Worm (Caenorhabditis elegans) whole organism, L3 larva: ENCODE data around the gene clh-2.

ENCODE experiments used
- R02D3.7 ChIP-seq: fragments of 150-350 bp; optimal IDR thresholded peaks from 2 replicates; lab custom pipeline; 2014; ENCODE audit warnings: missing biosample characterization, missing genetic modification characterization
- ZK546.5 ChIP-seq: sonication (generic microtip); optimal IDR thresholded peaks from 2 replicates; lab custom pipeline; 2017; ENCODE audit warnings: missing biosample characterization, missing genetic modification characterization
- aly-2 ChIP-seq: fragments of 150-350 bp; optimal IDR thresholded peaks from 2 replicates; lab custom pipeline; 2014; ENCODE audit warnings: missing biosample characterization, missing genetic modification characterization
- ama-1 ChIP-seq: fragments of 150-350 bp; optimal IDR thresholded peaks from 2 replicates; lab custom pipeline; 2018
- ceh-16 ChIP-seq: sonication (generic microtip); optimal IDR thresholded peaks from 2 replicates; lab custom pipeline; 2017; ENCODE audit warnings: missing biosample characterization, missing genetic modification characterization
- ceh-28 ChIP-seq: fragments of 150-350 bp; optimal IDR thresholded peaks from 2 replicates; lab custom pipeline; 2014; ENCODE audit warnings: missing biosample characterization, missing genetic modification reagents, missing genetic modification characterization
- ceh-82 ChIP-seq: fragments of 150-350 bp; optimal IDR thresholded peaks from 2 replicates; lab custom pipeline; 2014; ENCODE audit warnings: missing biosample characterization, missing genetic modification characterization
- ceh-9 ChIP-seq: sonication (generic microtip); optimal IDR thresholded peaks from 2 replicates; lab custom pipeline; 2018; ENCODE audit warnings: missing biosample characterization, missing genetic modification characterization
- daf-12 ChIP-seq: fragments of 150-350 bp; optimal IDR thresholded peaks from 2 replicates; lab custom pipeline; 2014; ENCODE audit warnings: missing biosample characterization, missing genetic modification reagents, missing genetic modification characterization
- egl-27 ChIP-seq: sonication (generic microtip); optimal IDR thresholded peaks from 4 replicates; lab custom pipeline; 2017; ENCODE audit warnings: missing biosample characterization, missing genetic modification reagents, missing genetic modification characterization
- egl-5 ChIP-seq: fragments of 150-350 bp; optimal IDR thresholded peaks from 2 replicates; lab custom pipeline; 2017; ENCODE audit warnings: missing biosample characterization, missing genetic modification reagents, missing genetic modification characterization, inconsistent platforms
- elt-1 ChIP-seq: fragments of 150-350 bp; optimal IDR thresholded peaks from 2 replicates; lab custom pipeline; 2014; ENCODE audit warnings: missing biosample characterization, missing genetic modification characterization
- elt-2 ChIP-seq: sonication (generic microtip); optimal IDR thresholded peaks from 2 replicates; lab custom pipeline; 2016; ENCODE audit warnings: missing genetic modification reagents, mild to moderate bottlenecking, missing genetic modification characterization, missing compliant biosample characterization
- elt-3 ChIP-seq, 3 experiments: fragments of 150-350 bp in 1 of 3; sonication (generic microtip) in 2 of 3; optimal IDR thresholded peaks; 2 replicates in 2 of 3; 4 replicates in 1 of 3; lab custom pipeline; 2014 to 2017; ENCODE audit warnings: missing biosample characterization in 3 of 3, missing genetic modification characterization in 3 of 3
- eor-1 ChIP-seq, 2 experiments: fragments of 150-350 bp; optimal IDR thresholded peaks; 2 replicates each; lab custom pipeline; 2014 to 2018; ENCODE audit warnings: missing biosample characterization in 2 of 2, missing genetic modification characterization in 2 of 2
- fkh-10 ChIP-seq: sonication (generic microtip); optimal IDR thresholded peaks from 2 replicates; lab custom pipeline; 2017; ENCODE audit warnings: missing biosample characterization, missing genetic modification reagents, missing genetic modification characterization
- fkh-2 ChIP-seq: fragments of 150-350 bp; optimal IDR thresholded peaks from 2 replicates; lab custom pipeline; 2014; ENCODE audit warnings: missing biosample characterization, missing genetic modification reagents, missing genetic modification characterization
- fos-1 ChIP-seq: fragments of 150-350 bp; optimal IDR thresholded peaks from 2 replicates; lab custom pipeline; 2014; ENCODE audit warnings: missing biosample characterization, missing genetic modification characterization
- hmg-11 ChIP-seq: sonication (generic microtip); optimal IDR thresholded peaks from 2 replicates; lab custom pipeline; 2016; ENCODE audit warnings: missing genetic modification characterization, missing compliant biosample characterization
- jun-1 ChIP-seq: fragments of 150-350 bp; optimal IDR thresholded peaks from 2 replicates; lab custom pipeline; 2014; ENCODE audit warnings: missing biosample characterization, missing genetic modification reagents, missing genetic modification characterization
- lin-15B ChIP-seq: fragments of 150-350 bp; optimal IDR thresholded peaks from 2 replicates; lab custom pipeline; 2014; ENCODE audit warnings: missing biosample characterization, missing genetic modification characterization
- lin-39 ChIP-seq: fragments of 150-350 bp; optimal IDR thresholded peaks from 2 replicates; lab custom pipeline; 2018; ENCODE audit warnings: missing biosample characterization, missing genetic modification reagents, missing genetic modification characterization
- lsy-12 ChIP-seq: sonication (generic microtip); optimal IDR thresholded peaks from 2 replicates; lab custom pipeline; 2016; ENCODE audit warnings: mild to moderate bottlenecking, missing genetic modification characterization, missing compliant biosample characterization
- mdl-1 ChIP-seq: fragments of 150-350 bp; optimal IDR thresholded peaks from 2 replicates; lab custom pipeline; 2014; ENCODE audit warnings: missing biosample characterization, missing genetic modification characterization
- mml-1 ChIP-seq: fragments of 150-350 bp; sonication (generic microtip); optimal IDR thresholded peaks from 3 replicates; lab custom pipeline; 2014; ENCODE audit warnings: missing biosample characterization, missing genetic modification characterization
- nfya-1 ChIP-seq: sonication (generic microtip); optimal IDR thresholded peaks from 2 replicates; lab custom pipeline; 2017; ENCODE audit warnings: missing genetic modification characterization, mild to moderate bottlenecking, missing compliant biosample characterization, antibody characterized with exemption, moderate library complexity; ENCODE audit not compliant: insufficient read depth
- nhr-11 ChIP-seq: fragments of 150-350 bp; optimal IDR thresholded peaks from 2 replicates; lab custom pipeline; 2014; ENCODE audit warnings: missing biosample characterization, missing genetic modification characterization
- nhr-12 ChIP-seq: fragments of 150-350 bp; optimal IDR thresholded peaks from 2 replicates; lab custom pipeline; 2014; ENCODE audit warnings: missing biosample characterization, missing genetic modification characterization
- nhr-23 ChIP-seq: fragments of 150-350 bp; optimal IDR thresholded peaks from 2 replicates; lab custom pipeline; 2014; ENCODE audit warnings: missing biosample characterization, missing genetic modification reagents, missing genetic modification characterization
- nhr-237 ChIP-seq: fragments of 150-350 bp; optimal IDR thresholded peaks from 2 replicates; lab custom pipeline; 2014; ENCODE audit warnings: missing biosample characterization, missing genetic modification characterization
- nhr-25 ChIP-seq: sonication (generic microtip); optimal IDR thresholded peaks from 2 replicates; lab custom pipeline; 2017; ENCODE audit warnings: missing biosample characterization, missing genetic modification characterization
- nhr-28 ChIP-seq: fragments of 150-350 bp; optimal IDR thresholded peaks from 2 replicates; lab custom pipeline; 2014; ENCODE audit warnings: missing biosample characterization, missing genetic modification characterization
- nhr-43 ChIP-seq: sonication (generic microtip); optimal IDR thresholded peaks from 2 replicates; lab custom pipeline; 2016; ENCODE audit warnings: mild to moderate bottlenecking, missing genetic modification characterization, missing compliant biosample characterization; ENCODE audit not compliant: poor library complexity, severe bottlenecking
- nhr-67 ChIP-seq: fragments of 150-350 bp; optimal IDR thresholded peaks from 2 replicates; lab custom pipeline; 2014; ENCODE audit warnings: missing biosample characterization, missing genetic modification characterization
- nhr-76 ChIP-seq: fragments of 150-350 bp; sonication (generic microtip); optimal IDR thresholded peaks from 5 replicates; lab custom pipeline; 2014; ENCODE audit warnings: missing biosample characterization, missing genetic modification characterization
- nhr-77 ChIP-seq: fragments of 150-350 bp; optimal IDR thresholded peaks from 2 replicates; lab custom pipeline; 2014; ENCODE audit warnings: missing biosample characterization, missing genetic modification characterization
- pha-4 ChIP-seq: fragments of 150-350 bp; optimal IDR thresholded peaks from 2 replicates; lab custom pipeline; 2014; ENCODE audit warnings: missing biosample characterization, missing genetic modification reagents, missing genetic modification characterization
- pqm-1 ChIP-seq: fragments of 150-350 bp; optimal IDR thresholded peaks from 2 replicates; lab custom pipeline; 2017; ENCODE audit warnings: missing biosample characterization, missing genetic modification characterization, inconsistent platforms
- sea-2 ChIP-seq: fragments of 150-350 bp; sonication (generic microtip); optimal IDR thresholded peaks from 4 replicates; lab custom pipeline; 2014; ENCODE audit warnings: missing biosample characterization, missing genetic modification reagents, missing genetic modification characterization
- skn-1 ChIP-seq: fragments of 150-350 bp; optimal IDR thresholded peaks from 2 replicates; lab custom pipeline; 2014; ENCODE audit warnings: missing biosample characterization, missing genetic modification characterization
- snpc-4 ChIP-seq: fragments of 150-350 bp; optimal IDR thresholded peaks from 2 replicates; lab custom pipeline; 2014; ENCODE audit warnings: missing biosample characterization, missing genetic modification characterization
- tbx-2 ChIP-seq: sonication (generic microtip); optimal IDR thresholded peaks from 2 replicates; lab custom pipeline; 2016; ENCODE audit warnings: mild to moderate bottlenecking, missing genetic modification characterization, missing compliant biosample characterization
- unc-39 ChIP-seq: sonication (generic microtip); optimal IDR thresholded peaks from 4 replicates; lab custom pipeline; 2017; ENCODE audit warnings: missing biosample characterization, missing genetic modification characterization
- unc-62 ChIP-seq: fragments of 150-350 bp; sonication (generic microtip); optimal IDR thresholded peaks from 4 replicates; lab custom pipeline; 2014; ENCODE audit warnings: missing biosample characterization, missing genetic modification reagents, missing genetic modification characterization
- zag-1 ChIP-seq: fragments of 150-350 bp; optimal IDR thresholded peaks from 2 replicates; lab custom pipeline; 2014; ENCODE audit warnings: missing biosample characterization, missing genetic modification characterization
- ztf-11 ChIP-seq: fragments of 150-350 bp; optimal IDR thresholded peaks from 2 replicates; lab custom pipeline; 2014; ENCODE audit warnings: missing biosample characterization, missing genetic modification characterization
- ztf-4 ChIP-seq: fragments of 150-350 bp; optimal IDR thresholded peaks from 2 replicates; lab custom pipeline; 2014; ENCODE audit warnings: missing biosample characterization, missing genetic modification characterization

Gene clh-2

DNA sequence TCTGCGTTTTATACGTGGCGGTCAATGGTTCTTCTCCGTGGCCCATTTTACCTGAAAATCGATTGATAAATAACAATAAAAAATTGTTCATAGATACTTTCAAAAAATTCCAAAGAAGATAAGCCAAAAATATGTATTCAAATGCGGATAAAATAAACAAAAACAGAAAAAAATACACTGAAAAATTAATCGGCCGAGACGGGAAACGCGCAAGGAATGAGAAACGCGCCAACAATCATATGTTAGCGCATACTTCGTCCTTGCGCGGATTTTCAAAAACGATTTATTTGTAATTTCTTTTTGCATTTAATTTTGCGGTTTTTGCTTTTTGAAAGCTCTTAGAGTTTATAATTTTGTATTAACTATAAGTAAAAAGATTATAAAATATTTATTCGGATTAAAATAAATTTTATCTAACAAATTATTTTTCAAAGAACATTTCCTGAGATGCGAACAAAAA, 6.1 kb upstream of the clh-2 start, which contains the start of gene nduf-11:
TSS of gene nduf-11 (minus strand) at position 51 of the 460 bp plus-strand sequence.
- no peak for TF ChIP-seq mdl-1
- TF ChIP-seq nhr-43 (tag; lab: Kevin White, UChicago), result peak; percentile 84
- TF ChIP-seq snpc-4, result peak; percentile 86
- peak; percentile 89 for TF ChIP-seq lin-15B
- peak; percentile 80 for TF ChIP-seq ceh-82 (tag; lab: Kevin White, UChicago)
- TF ChIP-seq egl-5 (tag; lab: Kevin White, UChicago), result peak; percentile 36
- TF ChIP-seq elt-3 (tag; optimal IDR thresholded peaks at IDR 0.05; lab: Kevin White, UChicago), result peak in 1 of 3 experiments; percentile 14
- TF ChIP-seq mml-1 (tag; lab: Kevin White, UChicago), result no peak
- no peak for TF ChIP-seq sea-2 (GFP tag; lab: Kevin White, UChicago)
- peak; percentile 93 for TF ChIP-seq pha-4 (tag; lab: Kevin White, UChicago)
- peak; percentile 37 for TF ChIP-seq jun-1 (tag; lab: Kevin White, UChicago)
- peak; percentile 32 for TF ChIP-seq unc-62
- TF ChIP-seq fos-1 (tag; lab: Kevin White, UChicago), result no peak
- TF ChIP-seq ceh-28 (tag; lab: Kevin White, UChicago), result peak; percentile 67
- peak; percentile 93 for TF ChIP-seq nhr-23 (tag; lab: Kevin White, UChicago)
- peak; percentile 61 for TF ChIP-seq lin-39 (tag; lab: Kevin White, UChicago)
- no peak for TF ChIP-seq egl-27
- no peak for TF ChIP-seq ztf-11 (tag; lab: Kevin White, UChicago)
- TF ChIP-seq nhr-11 (tag; lab: Kevin White, UChicago), result no peak
- TF ChIP-seq nhr-76, result no peak
- no peak for TF ChIP-seq eor-1 (tag; optimal IDR thresholded peaks at IDR 0.05; lab: Kevin White, UChicago)
- TF ChIP-seq aly-2, result no peak
- TF ChIP-seq skn-1 (tag; lab: Kevin White, UChicago), result peak; percentile 84
- no peak for TF ChIP-seq ceh-9 (tag; lab: Kevin White, UChicago)
- TF ChIP-seq ztf-4, result no peak
- TF ChIP-seq fkh-2 (tag; lab: Kevin White, UChicago), result no peak
- no peak for TF ChIP-seq nhr-237 (tag; lab: Kevin White, UChicago)
- no peak for TF ChIP-seq nhr-12
- peak; percentile 69 for TF ChIP-seq tbx-2 (tag; lab: Kevin White, UChicago)
- peak; percentile 70 for TF ChIP-seq hmg-11 (tag; lab: Kevin White, UChicago)
- no peak for TF ChIP-seq unc-39 (tag; lab: Kevin White, UChicago)
- no peak for TF ChIP-seq elt-1 (tag; lab: Kevin White, UChicago)
- TF ChIP-seq nhr-67 (tag; lab: Kevin White, UChicago), result no peak
- peak; percentile 50 for TF ChIP-seq pqm-1 (tag; lab: Kevin White, UChicago)
- peak; percentile 71 for TF ChIP-seq lsy-12
- TF ChIP-seq elt-2 (tag; lab: Kevin White, UChicago), result peak; percentile 55
- TF ChIP-seq nhr-25, result peak; percentile 74
- peak; percentile 89 for TF ChIP-seq nfya-1 (tag; lab: Kevin White, UChicago)
- peak; percentile 17 for TF ChIP-seq zag-1 (tag; lab: Kevin White, UChicago)
- TF ChIP-seq nhr-28 (tag; lab: Kevin White, UChicago), result no peak
- peak; percentile 26 for TF ChIP-seq fkh-10 (GFP tag; lab: Kevin White, UChicago)
- peak; percentile 82 for TF ChIP-seq R02D3.7 (tag; lab: Kevin White, UChicago)
- TF ChIP-seq ceh-16, result no peak
- no peak for TF ChIP-seq daf-12 (tag; lab: Kevin White, UChicago)
- TF ChIP-seq nhr-77, result peak; percentile 75
- no peak for TF ChIP-seq ZK546.5
- TF ChIP-seq ama-1 (lab: Kevin White, UChicago), result peak; percentile 84
